Worm (Caenorhabditis elegans): ENCODE data around the gene fbxb-72.

DNA sequence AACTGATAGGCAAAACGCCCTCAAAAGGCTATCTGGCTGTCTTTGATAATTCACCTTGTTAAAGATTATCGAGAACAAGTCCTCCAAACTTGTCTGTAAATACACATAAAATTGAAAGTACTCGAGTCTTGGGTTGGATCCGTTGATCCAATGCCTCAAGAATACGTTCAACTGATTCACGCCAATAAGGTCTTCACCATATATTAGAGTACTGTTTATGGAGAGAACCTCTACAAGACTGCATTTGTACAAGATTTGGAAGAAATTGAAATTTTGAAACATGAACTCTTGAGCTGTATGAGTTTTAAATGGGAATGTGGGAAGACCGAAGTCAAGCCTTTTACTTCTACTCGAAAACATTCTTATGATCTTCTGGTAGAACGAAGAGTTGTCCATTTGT lies 863 bp downstream of the fbxb-72 start:
- TF ChIP-seq nhr-76 (tag; optimal IDR thresholded peaks at IDR 0.05), result no peak
- no peak for TF ChIP-seq lin-13 (GFP tag; optimal IDR thresholded peaks at IDR 0.05)
- no peak for TF ChIP-seq lir-3 (tag; optimal IDR thresholded peaks at IDR 0.05)
- no peak for TF ChIP-seq skn-1 (tag; optimal IDR thresholded peaks at IDR 0.05)

All from whole organism, L4 larva.